Worm (Caenorhabditis elegans) whole organism, early embryonic: ENCODE data around the gene rpn-6.1.
"Not testable (repeated sequence)": the region's sequence is repeated elsewhere in the genome, so short reads cannot be mapped to it uniquely, and the experiment has no call there.

Experiments
- B0310.2 ChIP-seq: sonication (generic microtip); optimal IDR thresholded peaks from 2 replicates; lab custom pipeline; 2016; ENCODE audit warnings: mild to moderate bottlenecking, missing genetic modification characterization, missing compliant biosample characterization
- F13C5.2 ChIP-seq: sonication (generic microtip); optimal IDR thresholded peaks from 2 replicates; lab custom pipeline; 2017; ENCODE audit warnings: mild to moderate bottlenecking, missing genetic modification characterization, inconsistent platforms, missing compliant biosample characterization
- aly-1 ChIP-seq: sonication (generic microtip); optimal IDR thresholded peaks from 2 replicates; lab custom pipeline; 2016; ENCODE audit warnings: missing genetic modification characterization, missing compliant biosample characterization
- ama-1 ChIP-seq: fragments of 150-350 bp; optimal IDR thresholded peaks from 2 replicates; lab custom pipeline; 2014
- ceh-13 ChIP-seq: fragments of 200-800 bp; sonication (Bioruptor generic); optimal IDR thresholded peaks from 2 replicates; lab custom pipeline; 2018; ENCODE audit warnings: mild to moderate bottlenecking, missing genetic modification characterization, missing compliant biosample characterization
- ceh-36 ChIP-seq: sonication (generic microtip); optimal IDR thresholded peaks from 2 replicates; lab custom pipeline; 2016; ENCODE audit warnings: missing genetic modification characterization, inconsistent platforms, missing compliant biosample characterization
- ets-7 ChIP-seq: sonication (generic microtip); optimal IDR thresholded peaks from 2 replicates; lab custom pipeline; 2016; ENCODE audit warnings: missing genotype, missing genetic modification characterization, missing compliant biosample characterization
- flt-1 ChIP-seq: fragments of 200-800 bp; sonication (Bioruptor generic); IDR thresholded peaks from 2 replicates; pipeline ENCODE4 v1.3.6; 2022; ENCODE audit warnings: missing genetic modification characterization, missing compliant biosample characterization
- hmbx-1 ChIP-seq: sonication (generic microtip); optimal IDR thresholded peaks from 2 replicates; lab custom pipeline; 2016; ENCODE audit warnings: mild to moderate bottlenecking, missing genetic modification characterization, missing compliant biosample characterization
- hmg-4 ChIP-seq: fragments of 200-800 bp; sonication (Bioruptor generic); optimal IDR thresholded peaks from 2 replicates; lab custom pipeline; 2018; ENCODE audit warnings: mild to moderate bottlenecking, missing genetic modification characterization, missing compliant biosample characterization
- hnd-1 ChIP-seq: sonication (generic microtip); optimal IDR thresholded peaks from 2 replicates; lab custom pipeline; 2016; ENCODE audit warnings: missing genetic modification characterization, missing compliant biosample characterization
- pes-1 ChIP-seq: fragments of 200-800 bp; sonication (Bioruptor generic); IDR thresholded peaks from 2 replicates; pipeline ENCODE4 v1.3.6; 2022; ENCODE audit warnings: missing genetic modification reagents, missing genetic modification characterization, missing compliant biosample characterization
- scrt-1 ChIP-seq: fragments of 200-800 bp; sonication (Bioruptor generic); IDR thresholded peaks from 2 replicates; pipeline ENCODE4 v1.3.6; 2022; ENCODE audit warnings: missing genetic modification characterization, missing compliant biosample characterization
- sea-1 ChIP-seq: fragments of 200-800 bp; sonication (Bioruptor generic); conservative IDR thresholded peaks from 2 replicates; pipeline ENCODE4 v1.3.6; 2022; ENCODE audit warnings: missing genetic modification characterization, missing compliant biosample characterization
- tbx-11 ChIP-seq: fragments of 200-800 bp; sonication (Bioruptor generic); IDR thresholded peaks from 2 replicates; pipeline ENCODE4 v1.3.6; 2022; ENCODE audit warnings: missing genetic modification characterization, missing compliant biosample characterization
- tbx-37 ChIP-seq: fragments of 200-800 bp; sonication (Bioruptor generic); conservative IDR thresholded peaks from 2 replicates; pipeline ENCODE4 v1.3.6; 2022; ENCODE audit warnings: missing genetic modification reagents, missing genetic modification characterization, missing compliant biosample characterization
- tra-4 ChIP-seq: sonication (generic microtip); optimal IDR thresholded peaks from 2 replicates; lab custom pipeline; 2017; ENCODE audit warnings: missing genetic modification characterization, missing compliant biosample characterization

Gene rpn-6.1

DNA sequence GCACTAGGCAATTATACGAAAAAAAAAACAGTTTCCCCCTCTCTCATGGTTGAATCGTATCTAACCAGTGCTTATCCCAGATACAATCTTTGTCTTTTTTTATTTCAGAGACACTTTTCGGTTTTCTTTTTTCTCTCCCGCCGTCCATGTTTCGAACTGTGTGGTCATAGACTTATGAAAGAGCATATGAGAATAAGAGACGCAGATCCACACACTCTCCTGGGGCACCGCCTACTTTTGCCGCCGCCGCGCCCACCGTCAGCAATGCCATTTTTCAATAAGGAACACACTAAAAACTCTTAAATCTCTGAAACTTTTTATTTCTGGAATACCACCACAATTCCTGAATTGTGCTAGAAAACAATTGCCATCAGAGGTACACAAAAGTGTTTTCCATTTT lies 28.1 kb upstream of the rpn-6.1 start, which contains the start of gene prk-1:
Gene prk-1, plus strand, starts transcription at position 269 of the 400 bp plus-strand sequence.
- TF ChIP-seq hnd-1 (no peak), aly-1 (no peak), sea-1 (GFP tag; lab: Robert Waterston, UW) (no peak), ama-1 (lab: Kevin White, UChicago) (no peak), F13C5.2 (tag; lab: Kevin White, UChicago) (no peak), flt-1 (GFP tag; lab: Robert Waterston, UW) (no peak), ets-7 (no peak), hmbx-1 (tag; lab: Kevin White, UChicago) (no peak), tra-4 (tag; lab: Kevin White, UChicago) (no peak)

DNA sequence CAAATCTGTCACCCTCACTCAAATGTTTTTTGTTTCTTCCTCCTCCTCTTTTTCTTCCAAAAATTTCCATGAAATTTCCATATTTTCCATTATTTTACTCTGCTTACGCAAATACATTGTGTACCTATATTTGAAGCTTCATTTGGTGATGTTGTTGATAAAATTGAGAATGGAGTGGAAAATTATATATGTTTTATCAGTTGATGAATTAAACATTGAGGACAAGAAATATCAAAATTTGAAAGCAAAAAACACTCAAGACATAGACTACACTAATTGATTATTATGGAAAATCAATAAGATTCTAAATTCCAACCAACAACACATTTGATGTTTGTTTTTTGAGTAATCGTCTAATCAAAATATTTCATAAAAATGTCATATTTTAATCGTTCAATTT lies 27.4 kb upstream of the rpn-6.1 start:
- TF ChIP-seq sea-1 (GFP tag; lab: Robert Waterston, UW) (no peak), ceh-13 (no peak), scrt-1 (GFP tag; lab: Robert Waterston, UW) (no peak), ceh-36 (tag; lab: Kevin White, UChicago) (no peak), flt-1 (GFP tag; lab: Robert Waterston, UW) (no peak), aly-1 (no peak), B0310.2 (tag; lab: Kevin White, UChicago) (no peak), tbx-37 (GFP tag; lab: Robert Waterston, UW) (no peak), hmg-4 (GFP tag; lab: Kevin White, UChicago) (no peak), ama-1 (lab: Kevin White, UChicago) (no peak)

DNA sequence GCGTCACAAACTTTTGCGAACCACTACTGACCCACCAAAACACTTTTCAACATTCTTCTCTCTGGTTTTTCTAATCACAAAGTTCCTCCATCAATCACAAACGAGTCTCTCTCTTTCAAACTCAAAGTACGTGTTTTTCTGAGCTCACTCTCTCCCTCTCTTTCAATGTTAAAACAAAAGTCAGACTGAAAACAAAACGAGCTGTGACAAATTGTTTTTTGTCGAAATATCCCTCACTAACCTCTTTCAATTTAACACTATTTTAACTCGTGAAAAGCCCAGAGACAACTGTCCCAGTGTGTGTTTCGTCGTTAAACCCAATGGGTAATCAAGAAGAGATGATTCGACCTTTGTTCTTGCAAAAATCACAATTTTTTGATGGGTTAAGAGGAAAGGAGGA lies 26.3 kb upstream of the rpn-6.1 start:
- no peak for TF ChIP-seq tbx-37 (GFP tag; lab: Robert Waterston, UW)
- no peak for TF ChIP-seq ceh-36 (tag; lab: Kevin White, UChicago)
- no peak for TF ChIP-seq sea-1 (GFP tag; lab: Robert Waterston, UW)
- no peak for TF ChIP-seq B0310.2 (tag; lab: Kevin White, UChicago)
- TF ChIP-seq F13C5.2 (tag; lab: Kevin White, UChicago): no peak
- no peak for TF ChIP-seq ama-1 (lab: Kevin White, UChicago)
- TF ChIP-seq hmbx-1 (tag; lab: Kevin White, UChicago): no peak
- no peak for TF ChIP-seq tbx-11 (GFP tag; lab: Robert Waterston, UW)
- no peak for TF ChIP-seq tra-4 (tag; lab: Kevin White, UChicago)
- TF ChIP-seq flt-1 (GFP tag; lab: Robert Waterston, UW): no peak
- no peak for TF ChIP-seq pes-1 (GFP tag; lab: Robert Waterston, UW)
- TF ChIP-seq hnd-1: no peak

DNA sequence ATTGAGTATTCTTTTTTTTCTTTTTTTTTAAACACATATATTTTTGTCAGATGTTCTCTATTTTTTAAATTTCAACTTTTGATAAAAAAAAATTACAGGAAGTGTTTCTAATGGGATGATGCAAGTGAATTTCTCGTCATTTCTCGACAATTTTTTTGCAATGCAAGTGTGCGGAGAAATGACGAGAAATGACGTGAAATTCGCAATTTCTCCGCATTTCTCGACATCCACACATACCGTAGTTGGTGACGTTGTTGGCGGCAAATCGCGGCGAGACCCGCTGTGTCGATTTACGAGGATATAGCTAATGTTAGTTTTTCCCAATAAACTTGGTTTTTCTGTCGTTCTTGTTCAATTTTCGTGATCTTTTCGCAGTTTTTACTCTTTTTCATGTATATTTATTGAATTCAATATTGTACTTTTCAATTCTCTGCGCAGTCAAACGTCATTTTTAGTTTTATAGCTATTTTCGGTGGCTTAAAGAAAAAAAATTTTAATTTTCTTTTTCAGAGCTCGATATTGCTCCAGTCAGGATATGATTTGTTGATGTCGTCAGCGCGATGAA lies 20.3 kb upstream of the rpn-6.1 start, which contains the start of gene F31E3.6:
Gene F31E3.6, plus strand, starts transcription at position 93 of the 565 bp plus-strand sequence.
- not testable (repeated sequence) for TF ChIP-seq flt-1 (GFP tag; lab: Robert Waterston, UW); ceh-36 (tag; lab: Kevin White, UChicago); hmbx-1 (tag; lab: Kevin White, UChicago)

DNA sequence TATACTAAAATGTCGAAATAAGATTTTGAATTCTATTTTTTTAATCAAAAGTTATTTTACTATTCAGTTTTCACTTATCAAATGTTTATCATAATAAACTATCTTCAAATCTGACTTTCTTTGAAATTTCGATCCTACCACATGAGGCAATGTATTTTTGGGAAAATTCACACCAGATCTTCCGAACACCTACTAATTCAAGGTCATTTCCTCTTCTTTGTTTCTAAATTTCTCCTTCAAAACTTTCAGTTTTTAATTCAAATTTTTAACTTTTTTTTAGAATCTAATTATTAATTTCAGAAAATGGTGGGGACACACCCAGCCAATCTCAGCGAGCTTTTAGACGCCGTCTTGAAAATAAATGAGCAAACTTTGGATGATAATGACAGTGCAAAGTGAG lies 17.8 kb upstream of the rpn-6.1 start, which contains the start of gene ceh-20:
Gene ceh-20, plus strand, starts transcription at position 301 of the 400 bp plus-strand sequence.
- TF ChIP-seq hnd-1 (no peak), ets-7 (no peak), ceh-13 (no peak), aly-1 (no peak), hmbx-1 (tag; lab: Kevin White, UChicago) (no peak), flt-1 (GFP tag; lab: Robert Waterston, UW) (no peak), tbx-11 (GFP tag; lab: Robert Waterston, UW) (no peak), B0310.2 (tag; lab: Kevin White, UChicago) (no peak), pes-1 (GFP tag; lab: Robert Waterston, UW) (no peak), tbx-37 (GFP tag; lab: Robert Waterston, UW) (no peak), tra-4 (tag; lab: Kevin White, UChicago) (no peak), ceh-36 (tag; lab: Kevin White, UChicago) (no peak), scrt-1 (GFP tag; lab: Robert Waterston, UW) (no peak), sea-1 (GFP tag; lab: Robert Waterston, UW) (no peak), ama-1 (lab: Kevin White, UChicago) (no peak)

DNA sequence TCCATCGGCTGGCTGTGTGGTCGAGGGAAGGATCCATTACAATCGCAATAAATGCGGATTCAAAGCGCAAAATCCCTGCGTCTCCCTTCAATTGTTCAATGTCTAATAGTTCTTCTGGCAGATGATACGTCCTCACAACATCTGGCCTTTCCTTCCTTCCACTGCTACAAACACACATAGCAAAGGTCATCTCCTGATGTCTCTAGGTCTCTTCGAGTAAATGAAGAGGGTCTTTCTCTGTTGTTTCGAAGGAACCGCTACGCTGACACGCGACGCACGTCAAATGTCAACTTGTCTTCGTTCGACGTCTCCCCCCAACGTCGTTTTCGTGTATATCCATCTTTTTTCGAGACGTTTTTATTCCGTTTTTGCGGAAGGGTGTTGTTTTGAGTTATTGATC lies 17.1 kb upstream of the rpn-6.1 start:
- no peak for TF ChIP-seq B0310.2 (tag; lab: Kevin White, UChicago)
- TF ChIP-seq scrt-1 (GFP tag; lab: Robert Waterston, UW): 0 out of 2 replicates have a peak, but pooled peaks have one; percentile 7
- peak; percentile 80 for TF ChIP-seq hmg-4 (GFP tag; lab: Kevin White, UChicago)

DNA sequence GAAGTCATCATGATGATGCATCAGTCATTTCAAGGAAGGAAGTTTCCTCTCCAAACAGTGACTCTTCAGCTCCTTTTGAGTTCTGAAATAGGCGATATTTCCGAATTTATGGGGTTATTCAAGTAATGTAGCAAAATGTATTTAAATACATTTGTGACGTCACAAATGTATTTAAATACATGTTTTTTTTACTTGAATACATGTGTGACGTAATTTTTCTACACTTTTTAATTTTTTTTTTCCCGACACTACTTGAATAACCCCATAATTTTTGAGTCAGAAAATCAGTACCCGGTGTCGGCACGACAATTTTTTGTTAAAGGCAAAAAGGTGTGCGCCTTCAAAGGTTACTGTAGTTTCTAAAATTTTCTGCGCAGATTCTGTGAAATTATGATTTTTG lies 13.2 kb upstream of the rpn-6.1 start:
- TF ChIP-seq pes-1 (GFP tag; lab: Robert Waterston, UW) (no peak), F13C5.2 (tag; lab: Kevin White, UChicago) (no peak), ceh-36 (tag; lab: Kevin White, UChicago) (no peak), aly-1 (no peak), ceh-13 (no peak), scrt-1 (GFP tag; lab: Robert Waterston, UW) (no peak), tbx-11 (GFP tag; lab: Robert Waterston, UW) (no peak), ama-1 (lab: Kevin White, UChicago) (no peak), hmbx-1 (tag; lab: Kevin White, UChicago) (no peak), flt-1 (GFP tag; lab: Robert Waterston, UW) (no peak)

ce11 chrIII:6973682-6974081 lies 11.9 kb upstream of the rpn-6.1 start, which contains the start of gene F31E3.2:
Gene F31E3.2 (plus strand): TSS chrIII:6973982.
- TF ChIP-seq hnd-1 (no peak), hmg-4 (GFP tag; lab: Kevin White, UChicago) (no peak), ama-1 (lab: Kevin White, UChicago) (no peak), tbx-37 (GFP tag; lab: Robert Waterston, UW) (no peak), tra-4 (tag; lab: Kevin White, UChicago) (no peak), ets-7 (no peak)
